Fruit fly (Drosophila melanogaster): ENCODE results near the gene AdoR.

Gene AdoR

DNA sequence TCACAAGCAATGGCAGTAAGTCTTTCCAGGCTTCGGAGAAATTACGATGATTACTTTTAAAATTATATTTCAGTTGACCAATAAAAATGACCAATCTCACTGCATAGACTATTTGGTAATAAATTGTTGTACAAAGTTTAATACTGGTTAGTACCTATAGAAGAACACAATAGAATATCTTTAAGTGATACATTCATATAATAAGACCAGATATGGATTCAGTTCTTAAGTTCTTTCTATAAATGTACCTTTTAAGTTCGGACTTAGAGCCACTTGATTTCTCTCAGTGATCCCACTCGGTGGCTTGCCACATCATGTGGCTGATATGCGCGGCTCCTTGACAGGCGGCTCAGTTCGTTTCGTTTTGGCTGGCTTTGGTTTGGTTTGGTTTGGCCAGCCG, 13.8 kb upstream of the AdoR start:
- TF ChIP-seq D1 (tag; optimal IDR thresholded peaks at IDR 0.05) (no peak), Ets98B (GFP tag; IDR thresholded peaks at IDR 0.05) (peak; percentile 32; the same call in 1 of the 2 replicates)

DNA sequence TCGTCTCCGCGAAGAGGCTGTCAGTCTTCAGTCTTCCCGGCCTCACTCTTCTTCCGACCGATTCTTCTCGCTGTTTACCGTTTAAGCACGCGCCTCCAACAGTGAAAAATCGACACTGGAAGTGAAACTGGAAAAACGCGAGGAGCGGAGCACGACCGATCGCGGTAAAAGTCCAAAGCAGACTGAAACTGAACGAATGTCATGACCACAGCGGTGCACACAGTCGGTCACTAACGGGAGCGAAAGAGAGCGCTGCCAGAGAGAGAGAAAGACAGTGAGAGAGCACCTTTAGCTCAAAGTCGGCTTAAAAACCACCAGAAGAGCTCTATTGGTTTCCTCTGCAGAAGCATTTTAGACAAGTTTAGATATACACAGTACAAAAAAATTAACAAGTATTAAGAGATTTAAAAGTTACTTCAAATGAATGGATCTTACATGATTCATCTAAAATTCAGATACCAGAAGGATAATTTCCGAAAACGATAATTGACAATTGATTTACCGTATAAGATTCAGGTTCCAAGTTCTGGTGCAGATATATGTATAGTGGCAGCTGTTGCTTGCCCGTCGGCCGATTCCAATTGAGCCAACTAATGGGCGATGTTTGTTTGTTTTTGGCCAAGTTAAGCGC, 11.0 kb upstream of the AdoR start, which contains the start of gene CG11498:
TSS of gene CG11498 (minus strand) at position 162 of the 631 bp plus-strand sequence.
- TF ChIP-seq CG15710 (tag; optimal IDR thresholded peaks at IDR 0.05), result no peak
- peak; percentile 59; the same call in 1 of the 2 replicates for TF ChIP-seq Ets98B (GFP tag; IDR thresholded peaks at IDR 0.05)
- TF ChIP-seq CG8301 (tag; optimal IDR thresholded peaks at IDR 0.05), result no peak
- TF ChIP-seq Snoo (tag; optimal IDR thresholded peaks at IDR 0.05), result no peak
- no peak for TF ChIP-seq CG9948 (tag; optimal IDR thresholded peaks at IDR 0.05)
- TF ChIP-seq CG14655 (GFP tag; optimal IDR thresholded peaks at IDR 0.05), result peak; percentile 33
- peak; percentile 46 for TF ChIP-seq CG32121 (GFP tag; IDR thresholded peaks at IDR 0.05)
- TF ChIP-seq CG13204 (GFP tag; optimal IDR thresholded peaks at IDR 0.05), result peak; percentile 36
- no peak for TF ChIP-seq rn (GFP tag; IDR thresholded peaks at IDR 0.05)
- TF ChIP-seq Pif1B (GFP tag; optimal IDR thresholded peaks at IDR 0.05), result peak; percentile 30
- TF ChIP-seq CG8159 (tag; optimal IDR thresholded peaks at IDR 0.05), result no peak
- TF ChIP-seq CG4496 (GFP tag; IDR thresholded peaks at IDR 0.05), result peak; percentile 76
- no peak for TF ChIP-seq CG10348 (GFP tag; IDR thresholded peaks at IDR 0.05)
- TF ChIP-seq CG12605 (GFP tag; IDR thresholded peaks at IDR 0.05), result peak; percentile 24; the same call in 1 of the 2 replicates
- no peak for TF ChIP-seq CG17806 (tag; optimal IDR thresholded peaks at IDR 0.05)
- no peak for TF ChIP-seq EcR (GFP tag; optimal IDR thresholded peaks at IDR 0.05)
- TF ChIP-seq fd96Ca (GFP tag; IDR thresholded peaks at IDR 0.05), result 0 out of 3 replicates have a peak, but pooled peaks have one; percentile 27
- TF ChIP-seq gl (tag; optimal IDR thresholded peaks at IDR 0.05), result no peak
- peak; percentile 38 for TF ChIP-seq Pif1A (GFP tag; optimal IDR thresholded peaks at IDR 0.05)
- TF ChIP-seq CG34367 (tag; optimal IDR thresholded peaks at IDR 0.05), result no peak
- TF ChIP-seq D1 (tag; optimal IDR thresholded peaks at IDR 0.05), result no peak

DNA sequence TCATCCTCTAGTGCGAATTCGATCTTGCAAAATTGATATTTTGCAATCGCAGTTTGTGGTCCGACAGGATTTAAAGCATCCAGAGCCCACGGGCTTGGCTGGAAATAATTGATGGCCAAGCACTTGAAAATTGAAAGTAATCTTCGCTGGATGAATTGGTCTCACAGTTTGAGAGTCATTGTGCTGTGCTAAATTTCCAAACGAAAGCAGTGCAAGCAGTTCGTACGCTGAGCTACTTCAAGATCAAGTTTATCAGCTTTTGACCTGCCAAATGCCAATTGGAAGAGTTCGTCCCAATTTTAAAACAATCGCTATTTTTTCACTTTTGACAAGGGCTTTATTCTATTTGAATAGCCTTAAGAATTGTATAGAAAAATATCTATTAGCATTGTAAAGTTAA, 4.5 kb upstream of the AdoR start:
- TF ChIP-seq CG13204 (GFP tag; optimal IDR thresholded peaks at IDR 0.05) (no peak), D1 (tag; optimal IDR thresholded peaks at IDR 0.05) (no peak), Pif1A (GFP tag; optimal IDR thresholded peaks at IDR 0.05) (no peak), CG4496 (GFP tag; IDR thresholded peaks at IDR 0.05) (peak; percentile 17; the same call in 1 of the 3 replicates)

- TF ChIP-seq CG14655 (GFP tag; optimal IDR thresholded peaks at IDR 0.05) (peak; percentile 67), gl (tag; optimal IDR thresholded peaks at IDR 0.05) (peak; percentile 35), CG12605 (GFP tag; IDR thresholded peaks at IDR 0.05) (peak; percentile 56; the same call in 1 of the 2 replicates), EcR (GFP tag; optimal IDR thresholded peaks at IDR 0.05) (no peak), CG34367 (tag; optimal IDR thresholded peaks at IDR 0.05) (peak; percentile 58), Ets98B (GFP tag; IDR thresholded peaks at IDR 0.05) (peak; percentile 82), Snoo (tag; optimal IDR thresholded peaks at IDR 0.05) (no peak), fd96Ca (GFP tag; IDR thresholded peaks at IDR 0.05) (peak; percentile 74; the same call in 2 of the 3 replicates), CG13204 (GFP tag; optimal IDR thresholded peaks at IDR 0.05) (peak; percentile 30), CG4496 (GFP tag; IDR thresholded peaks at IDR 0.05) (peak; percentile 90), CG8159 (tag; optimal IDR thresholded peaks at IDR 0.05) (peak; percentile 78), CG15710 (tag; optimal IDR thresholded peaks at IDR 0.05) (peak; percentile 75), CG10348 (GFP tag; IDR thresholded peaks at IDR 0.05) (no peak), CG17806 (tag; optimal IDR thresholded peaks at IDR 0.05) (peak; percentile 74), CG32121 (GFP tag; IDR thresholded peaks at IDR 0.05) (peak; percentile 78), CG8301 (tag; optimal IDR thresholded peaks at IDR 0.05) (peak; percentile 63), CG9948 (tag; optimal IDR thresholded peaks at IDR 0.05) (peak; percentile 61), Pif1A (GFP tag; optimal IDR thresholded peaks at IDR 0.05) (peak; percentile 10), D1 (tag; optimal IDR thresholded peaks at IDR 0.05) (peak; percentile 3), rn (GFP tag; IDR thresholded peaks at IDR 0.05) (peak; percentile 58), Pif1B (GFP tag; optimal IDR thresholded peaks at IDR 0.05) (peak; percentile 50)
Observed at dm6 chr3R:30151300-30152109, 2.1 kb upstream of the AdoR start, which contains the start of gene CG15529. Gene CG15529 (plus strand): TSS chr3R:30152059.

DNA sequence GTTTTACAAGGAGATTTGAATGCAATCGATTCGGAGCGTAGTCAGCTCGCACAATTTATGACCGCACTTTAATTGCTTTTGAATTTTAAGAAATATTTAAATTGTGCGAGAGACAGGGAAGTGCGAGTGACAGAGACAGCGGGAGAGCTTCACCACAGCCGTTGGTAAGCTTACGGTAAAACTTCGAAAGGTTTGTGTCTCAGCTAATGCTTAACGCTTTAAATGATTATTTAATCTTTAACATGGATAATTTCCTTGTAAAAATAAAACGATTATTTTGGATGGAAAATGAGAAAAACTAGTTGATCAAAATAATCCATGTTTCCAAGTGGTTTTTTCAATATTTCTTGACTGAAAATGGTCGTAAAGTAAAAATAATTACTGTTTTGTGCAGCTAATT, 1.2 kb upstream of the AdoR start:
- TF ChIP-seq fd96Ca (GFP tag; IDR thresholded peaks at IDR 0.05), result no peak
- TF ChIP-seq Snoo (tag; optimal IDR thresholded peaks at IDR 0.05), result no peak
- TF ChIP-seq D1 (tag; optimal IDR thresholded peaks at IDR 0.05), result no peak
- no peak for TF ChIP-seq EcR (GFP tag; optimal IDR thresholded peaks at IDR 0.05)
- no peak for TF ChIP-seq CG13204 (GFP tag; optimal IDR thresholded peaks at IDR 0.05)
- TF ChIP-seq gl (tag; optimal IDR thresholded peaks at IDR 0.05), result no peak
- no peak for TF ChIP-seq Ets98B (GFP tag; IDR thresholded peaks at IDR 0.05)
- TF ChIP-seq CG10348 (GFP tag; IDR thresholded peaks at IDR 0.05), result no peak
- TF ChIP-seq Pif1B (GFP tag; optimal IDR thresholded peaks at IDR 0.05), result no peak
- TF ChIP-seq CG4496 (GFP tag; IDR thresholded peaks at IDR 0.05), result no peak
- no peak for TF ChIP-seq CG9948 (tag; optimal IDR thresholded peaks at IDR 0.05)
- no peak for TF ChIP-seq CG8159 (tag; optimal IDR thresholded peaks at IDR 0.05)
- TF ChIP-seq Pif1A (GFP tag; optimal IDR thresholded peaks at IDR 0.05), result no peak
- no peak for TF ChIP-seq CG15710 (tag; optimal IDR thresholded peaks at IDR 0.05)
- TF ChIP-seq CG34367 (tag; optimal IDR thresholded peaks at IDR 0.05), result no peak
- no peak for TF ChIP-seq CG8301 (tag; optimal IDR thresholded peaks at IDR 0.05)
- TF ChIP-seq CG17806 (tag; optimal IDR thresholded peaks at IDR 0.05), result no peak
- TF ChIP-seq CG12605 (GFP tag; IDR thresholded peaks at IDR 0.05), result no peak
- TF ChIP-seq CG14655 (GFP tag; optimal IDR thresholded peaks at IDR 0.05), result no peak
- TF ChIP-seq rn (GFP tag; IDR thresholded peaks at IDR 0.05), result no peak

Measured in whole organism, pupa.